Fruit fly (Drosophila melanogaster) whole organism, prepupa: ENCODE data around the gene CG46314.

Source experiments
- CG1621 ChIP-seq: fragments of 200-800 bp; sonication (Bioruptor generic); optimal IDR thresholded peaks from 3 replicates; lab custom pipeline; 2018; ENCODE audit warnings: missing biosample characterization, mild to moderate bottlenecking, missing genetic modification characterization
- CG3032 ChIP-seq: fragments of 200-800 bp; optimal IDR thresholded peaks from 2 replicates; lab custom pipeline; 2019; ENCODE audit warnings: missing biosample characterization, mild to moderate bottlenecking, missing genetic modification characterization, moderate library complexity
- CG7368 ChIP-seq: fragments of 200-800 bp; sonication (Bioruptor generic); optimal IDR thresholded peaks from 3 replicates; lab custom pipeline; 2016; ENCODE audit warnings: missing biosample characterization, missing genetic modification characterization
- CG8632 ChIP-seq: fragments of 200-800 bp; sonication (Bioruptor generic); optimal IDR thresholded peaks from 3 replicates; lab custom pipeline; 2016; ENCODE audit warnings: missing biosample characterization, missing genetic modification characterization
- Eip75B ChIP-seq: fragments of 200-800 bp; sonication (Bioruptor generic); optimal IDR thresholded peaks from 3 replicates; lab custom pipeline; 2016; ENCODE audit warnings: missing biosample characterization, missing genetic modification characterization
- salr ChIP-seq, 2 experiments: fragments of 200-800 bp; sonication (Bioruptor generic); optimal IDR thresholded peaks; 3 replicates each; lab custom pipeline; 2016 to 2018; ENCODE audit warnings: missing biosample characterization in 2 of 2, missing genetic modification characterization in 2 of 2, mild to moderate bottlenecking in 1 of 2

dm6 chr2L:21331502-21331901, 17.3 kb downstream of the CG46314 start, which contains the start of gene dimm:
- no peak for TF ChIP-seq CG8632 (GFP tag; lab: Kevin White, UChicago)
- no peak for TF ChIP-seq Eip75B (GFP tag; lab: Kevin White, UChicago)
- TF ChIP-seq CG1621, result no peak
- TF ChIP-seq salr (GFP tag; optimal IDR thresholded peaks at IDR 0.05; lab: Kevin White, UChicago), result no peak
- no peak for TF ChIP-seq CG7368 (GFP tag; lab: Kevin White, UChicago)
- TF ChIP-seq CG3032 (tag; lab: Kevin White, UChicago), result no peak
